Fruit fly (Drosophila melanogaster) whole organism, wandering third instar larva: ENCODE results near the gene CG13937.

Experiments
- CG32264 ChIP-seq: fragments of 200-800 bp; sonication (Bioruptor generic); optimal IDR thresholded peaks from 2 replicates; lab custom pipeline; 2016; ENCODE audit warnings: missing biosample characterization, missing genetic modification characterization
- CG9705 ChIP-seq: fragments of 200-800 bp; sonication (Bioruptor generic); optimal IDR thresholded peaks from 2 replicates; lab custom pipeline; 2018; ENCODE audit warnings: missing biosample characterization, mild to moderate bottlenecking, missing genetic modification characterization
- CrebA ChIP-seq: fragments of 200-800 bp; sonication (Bioruptor generic); optimal IDR thresholded peaks from 2 replicates; lab custom pipeline; 2016; ENCODE audit warnings: missing biosample characterization, mild to moderate bottlenecking, missing genetic modification characterization, borderline replicate concordance
- Dfd ChIP-seq: fragments of >200 bp; optimal IDR thresholded peaks from 2 replicates; lab custom pipeline; 2017; ENCODE audit warnings: missing biosample characterization, missing genetic modification characterization
- Dif ChIP-seq: fragments of 200-275, 200-300 bp; sonication (Bioruptor generic); optimal IDR thresholded peaks from 2 replicates; lab custom pipeline; 2018; ENCODE audit warnings: missing biosample characterization, missing genetic modification characterization; ENCODE audit not compliant: partially characterized antibody
- GATAd ChIP-seq: sonication (Bioruptor generic); optimal IDR thresholded peaks from 2 replicates; lab custom pipeline; 2016; ENCODE audit warnings: missing biosample characterization, missing genetic modification characterization
- HLH106 ChIP-seq: fragments of 200-800 bp; optimal IDR thresholded peaks from 3 replicates; lab custom pipeline; 2019; ENCODE audit warnings: missing biosample characterization, mild to moderate bottlenecking, missing genetic modification characterization, moderate library complexity
- Hnf4 ChIP-seq: fragments of 200-800 bp; sonication (Bioruptor generic); optimal IDR thresholded peaks from 2 replicates; lab custom pipeline; 2016; ENCODE audit warnings: missing biosample characterization, mild to moderate bottlenecking, missing genetic modification characterization
- Hr78 ChIP-seq: fragments of >200 bp; optimal IDR thresholded peaks from 2 replicates; lab custom pipeline; 2017; ENCODE audit warnings: missing biosample characterization, missing genetic modification characterization
- Hr83 ChIP-seq: fragments of 200-300 bp; sonication (Bioruptor generic); optimal IDR thresholded peaks from 2 replicates; lab custom pipeline; 2016; ENCODE audit warnings: missing biosample characterization, mild to moderate bottlenecking, missing genetic modification characterization, moderate library complexity; ENCODE audit not compliant: poor library complexity, severe bottlenecking
- Jra ChIP-seq: sonication (Bioruptor generic); optimal IDR thresholded peaks from 2 replicates; lab custom pipeline; 2016; ENCODE audit warnings: missing biosample characterization, missing genetic modification characterization
- Mio ChIP-seq: sonication (Bioruptor generic); optimal IDR thresholded peaks from 2 replicates; lab custom pipeline; 2016; ENCODE audit warnings: missing biosample characterization, missing genetic modification characterization
- Myc ChIP-seq: fragments of >200 bp; optimal IDR thresholded peaks from 2 replicates; lab custom pipeline; 2017
- N ChIP-seq: fragments of >200 bp; optimal IDR thresholded peaks from 2 replicates; lab custom pipeline; 2018; ENCODE audit warnings: missing biosample characterization, missing external identifiers, missing genetic modification characterization
- OdsH ChIP-seq: fragments of 200-800 bp; sonication (Bioruptor generic); optimal IDR thresholded peaks from 2 replicates; lab custom pipeline; 2016; ENCODE audit warnings: missing biosample characterization, mild to moderate bottlenecking, missing genetic modification characterization
- Rel ChIP-seq, 2 experiments: fragments of 200-800 bp; sonication (Bioruptor generic) in 1 of 2; optimal IDR thresholded peaks; 2 replicates in 1 of 2; 3 replicates in 1 of 2; lab custom pipeline; 2016 to 2019; ENCODE audit warnings: mild to moderate bottlenecking in 2 of 2, missing biosample characterization in 2 of 2, missing genetic modification characterization in 2 of 2, moderate library complexity in 1 of 2
- Sp1 ChIP-seq: fragments of 200-800 bp; sonication (Bioruptor generic); optimal IDR thresholded peaks from 3 replicates; lab custom pipeline; 2019; ENCODE audit warnings: missing biosample characterization, mild to moderate bottlenecking, missing genetic modification characterization, moderate library complexity
- Vsx2 ChIP-seq: fragments of 200-300, 225-300 bp; sonication (Bioruptor generic); optimal IDR thresholded peaks from 2 replicates; lab custom pipeline; 2018; ENCODE audit warnings: missing biosample characterization, missing genetic modification characterization; ENCODE audit not compliant: partially characterized antibody
- br ChIP-seq: fragments of 200-800 bp; sonication (Bioruptor generic); optimal IDR thresholded peaks from 2 replicates; lab custom pipeline; 2016; ENCODE audit warnings: missing biosample characterization, missing genetic modification characterization
- brk ChIP-seq: fragments of 200-800 bp; sonication (Bioruptor generic); optimal IDR thresholded peaks from 2 replicates; lab custom pipeline; 2016; ENCODE audit warnings: missing biosample characterization, mild to moderate bottlenecking, missing genetic modification characterization
- dl ChIP-seq, 2 experiments: fragments of 175-275, 200-275 bp in 1 of 2; fragments of 200-275 bp in 1 of 2; sonication (Bioruptor generic); optimal IDR thresholded peaks; lab custom pipeline; 2018; ENCODE audit warnings: mild to moderate bottlenecking in 2 of 2, missing biosample characterization in 2 of 2, missing genetic modification characterization in 2 of 2, moderate library complexity in 2 of 2; ENCODE audit not compliant: partially characterized antibody in 2 of 2, insufficient read depth in 1 of 2
- dmrt93B ChIP-seq: fragments of 200-800 bp; sonication (Bioruptor generic); optimal IDR thresholded peaks from 2 replicates; lab custom pipeline; 2018; ENCODE audit warnings: missing biosample characterization, mild to moderate bottlenecking, missing genetic modification characterization
- dsf ChIP-seq: sonication (Bioruptor generic); optimal IDR thresholded peaks from 2 replicates; lab custom pipeline; 2016; ENCODE audit warnings: missing biosample characterization, missing genetic modification characterization, borderline replicate concordance
- ey ChIP-seq: fragments of 200-800 bp; sonication (Bioruptor generic); optimal IDR thresholded peaks from 2 replicates; lab custom pipeline; 2016; ENCODE audit warnings: missing biosample characterization, missing genetic modification characterization
- foxo ChIP-seq, 2 experiments: fragments of 200-800 bp; sonication (Bioruptor generic); optimal IDR thresholded peaks; 2 replicates in 1 of 2; 3 replicates in 1 of 2; lab custom pipeline; 2016 to 2017; ENCODE audit warnings: missing biosample characterization in 2 of 2, missing genetic modification characterization in 2 of 2
- fru ChIP-seq: fragments of 200-800 bp; sonication (Bioruptor generic); optimal IDR thresholded peaks from 3 replicates; lab custom pipeline; 2016; ENCODE audit warnings: missing biosample characterization, mild to moderate bottlenecking, missing genetic modification characterization
- h ChIP-seq: fragments of 200-800 bp; sonication (Bioruptor generic); optimal IDR thresholded peaks from 3 replicates; lab custom pipeline; 2016; ENCODE audit warnings: missing biosample characterization, mild to moderate bottlenecking, missing genetic modification characterization
- jim ChIP-seq: fragments of 175-275, 200-325 bp; sonication (Bioruptor generic); optimal IDR thresholded peaks from 2 replicates; lab custom pipeline; 2016; ENCODE audit warnings: missing biosample characterization, mild to moderate bottlenecking, missing genetic modification characterization
- pan ChIP-seq: fragments of >200 bp; optimal IDR thresholded peaks from 2 replicates; lab custom pipeline; 2017
- psq ChIP-seq: fragments of 200-800 bp; sonication (Bioruptor generic); optimal IDR thresholded peaks from 3 replicates; lab custom pipeline; 2017; ENCODE audit warnings: missing biosample characterization, mild to moderate bottlenecking, missing genetic modification characterization, moderate library complexity
- rgr ChIP-seq: fragments of 200-800 bp; sonication (Bioruptor generic); optimal IDR thresholded peaks from 3 replicates; lab custom pipeline; 2016; ENCODE audit warnings: missing biosample characterization, mild to moderate bottlenecking, missing genetic modification characterization
- sv ChIP-seq: fragments of 200-800 bp; sonication (Bioruptor generic); optimal IDR thresholded peaks from 3 replicates; lab custom pipeline; 2016; ENCODE audit warnings: missing biosample characterization, missing genetic modification characterization
- tai ChIP-seq: sonication (Bioruptor generic); optimal IDR thresholded peaks from 2 replicates; lab custom pipeline; 2016; ENCODE audit warnings: missing biosample characterization, missing genetic modification characterization
- woc ChIP-seq: sonication (Bioruptor generic); optimal IDR thresholded peaks from 2 replicates; lab custom pipeline; 2016; ENCODE audit warnings: missing biosample characterization, mild to moderate bottlenecking, missing genetic modification characterization

The CG13937 gene

dm6 chr3L:1861400-1861793, 21.4 kb downstream of the CG13937 start:
- peak in 1 of 2 experiments; percentile 2 for TF ChIP-seq dl (GFP tag; optimal IDR thresholded peaks at IDR 0.05; lab: Kevin White, UChicago; ENCODE audit: insufficient read depth in 1 of 2, partially characterized antibody in 2 of 2)
- TF ChIP-seq N, result peak; percentile 81
- TF ChIP-seq Rel (GFP tag; optimal IDR thresholded peaks at IDR 0.05; lab: Kevin White, UChicago), result peak; percentile 5
- TF ChIP-seq Rel (tag; optimal IDR thresholded peaks at IDR 0.05; lab: Kevin White, UChicago), result peak; percentile 11
- no peak for TF ChIP-seq tai (GFP tag; lab: Kevin White, UChicago)

- TF ChIP-seq woc (GFP tag; lab: Kevin White, UChicago), result no peak
- TF ChIP-seq Myc (lab: Kevin White, UChicago), result no peak
- no peak for TF ChIP-seq dl (GFP tag; optimal IDR thresholded peaks at IDR 0.05; lab: Kevin White, UChicago; ENCODE audit: insufficient read depth in 1 of 2, partially characterized antibody in 2 of 2)
- no peak for TF ChIP-seq rgr (GFP tag; lab: Kevin White, UChicago)
- no peak for TF ChIP-seq pan (lab: Kevin White, UChicago)
- TF ChIP-seq Hr78 (GFP tag; lab: Kevin White, UChicago), result no peak
- TF ChIP-seq Hr83 (GFP tag; lab: Kevin White, UChicago), result no peak
- TF ChIP-seq Jra (GFP tag; lab: Kevin White, UChicago), result no peak
- TF ChIP-seq Rel (GFP tag; optimal IDR thresholded peaks at IDR 0.05; lab: Kevin White, UChicago), result no peak
- TF ChIP-seq Rel (tag; optimal IDR thresholded peaks at IDR 0.05; lab: Kevin White, UChicago), result no peak
- TF ChIP-seq jim (GFP tag; lab: Kevin White, UChicago), result no peak
- TF ChIP-seq tai (GFP tag; lab: Kevin White, UChicago), result no peak
- TF ChIP-seq brk (GFP tag; lab: Kevin White, UChicago), result no peak
- TF ChIP-seq psq (GFP tag; lab: Kevin White, UChicago), result no peak
Measured at dm6 chr3L:1860749-1861148, 22.1 kb downstream of the CG13937 start.

DNA sequence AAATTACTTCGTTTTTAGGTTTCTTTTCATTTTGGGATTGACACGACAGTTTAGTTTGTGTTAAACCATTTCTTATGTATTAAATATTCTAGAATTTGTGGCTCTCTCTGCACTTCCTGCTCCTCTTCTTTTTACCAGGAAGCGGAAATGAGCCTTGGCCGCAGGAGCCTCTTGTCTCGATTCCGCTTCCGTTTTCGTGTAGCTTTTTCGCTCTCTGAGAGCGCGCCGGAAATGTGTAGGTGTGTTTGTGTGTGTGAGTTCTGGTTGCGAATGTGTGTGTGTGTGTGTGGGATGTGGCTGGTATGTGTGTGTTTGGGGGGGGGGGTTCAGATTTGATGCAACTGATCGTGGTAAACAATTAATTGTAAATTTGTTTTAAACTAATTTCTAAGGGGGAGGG, 23.3 kb downstream of the CG13937 start:
- TF ChIP-seq rgr (GFP tag; lab: Kevin White, UChicago) (peak; percentile 8), Hnf4 (GFP tag; lab: Kevin White, UChicago) (no peak), Dfd (GFP tag; lab: Kevin White, UChicago) (peak; percentile 5), CG9705 (peak; percentile 8), Jra (GFP tag; lab: Kevin White, UChicago) (no peak), HLH106 (tag; lab: Kevin White, UChicago) (peak; percentile 17), pan (lab: Kevin White, UChicago) (no peak), Sp1 (GFP tag; lab: Kevin White, UChicago) (peak; percentile 22), Hr83 (GFP tag; lab: Kevin White, UChicago) (peak; percentile 53), CG32264 (no peak), Dif (no peak), h (GFP tag; lab: Kevin White, UChicago) (no peak)

DNA sequence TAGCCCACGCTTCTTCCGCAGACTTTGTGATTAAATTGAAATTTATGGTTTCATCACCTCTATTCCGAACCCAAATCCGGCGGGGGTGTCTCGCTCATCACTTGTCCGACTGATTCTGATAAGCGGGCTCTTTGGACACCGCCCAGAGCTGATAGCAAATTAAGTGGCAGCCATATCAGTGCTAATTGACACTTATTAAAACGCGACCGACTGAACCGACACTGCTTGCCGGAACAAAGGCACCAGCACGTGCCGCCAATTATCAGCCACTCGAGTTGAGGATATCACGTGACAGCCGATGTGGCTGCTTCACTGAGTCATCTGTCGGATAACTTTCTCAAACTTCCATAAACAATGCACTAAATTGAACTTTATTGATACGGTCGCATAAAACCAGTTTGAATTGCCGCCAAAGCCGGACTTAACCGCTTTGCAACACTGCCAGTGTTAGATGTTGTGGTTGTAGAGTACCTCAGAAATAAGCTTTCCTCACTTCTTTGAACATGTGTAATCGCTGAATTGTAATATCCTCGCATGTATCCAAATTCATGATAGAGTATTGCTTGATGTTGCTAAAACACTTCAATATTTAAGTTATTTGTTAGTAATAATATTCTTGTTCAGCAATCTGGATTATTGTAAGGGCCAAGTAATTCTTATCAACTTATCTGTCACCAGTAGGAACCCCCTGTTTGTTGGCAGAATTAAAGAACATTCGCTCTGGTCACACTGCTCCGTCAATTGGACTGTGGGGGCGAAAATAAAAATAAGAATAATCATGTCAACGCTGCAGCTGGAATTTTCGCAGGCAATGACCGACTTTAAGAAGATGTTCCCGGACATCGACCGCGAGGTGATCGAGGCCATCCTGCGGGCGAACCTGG, 26.1 kb downstream of the CG13937 start, which contains the start of gene CG12024:
TSS of gene CG12024 (plus strand) at position 699 of the 884 bp plus-strand sequence.
- TF ChIP-seq fru (GFP tag; lab: Kevin White, UChicago) (peak; percentile 75), Jra (GFP tag; lab: Kevin White, UChicago) (peak; percentile 70), br (GFP tag; lab: Kevin White, UChicago) (peak; percentile 60), woc (GFP tag; lab: Kevin White, UChicago) (peak; percentile 70), psq (GFP tag; lab: Kevin White, UChicago) (peak; percentile 41), dmrt93B (GFP tag; lab: Kevin White, UChicago) (peak; percentile 56), Myc (lab: Kevin White, UChicago) (peak; percentile 51), CG9705 (peak; percentile 64), foxo (GFP tag; optimal IDR thresholded peaks at IDR 0.05; lab: Kevin White, UChicago) (peak in 1 of 2 experiments; percentile 79), dsf (GFP tag; lab: Kevin White, UChicago) (peak; percentile 47), OdsH (GFP tag; lab: Kevin White, UChicago) (peak; percentile 42), Hnf4 (GFP tag; lab: Kevin White, UChicago) (peak; percentile 62), h (GFP tag; lab: Kevin White, UChicago) (peak; percentile 55), N (peak; percentile 85), pan (lab: Kevin White, UChicago) (no peak), sv (peak; percentile 53), jim (GFP tag; lab: Kevin White, UChicago) (no peak), Rel (GFP tag; optimal IDR thresholded peaks at IDR 0.05; lab: Kevin White, UChicago) (no peak), Rel (tag; optimal IDR thresholded peaks at IDR 0.05; lab: Kevin White, UChicago) (peak; percentile 98), Hr83 (GFP tag; lab: Kevin White, UChicago) (no peak), CrebA (GFP tag; lab: Kevin White, UChicago) (no peak), brk (GFP tag; lab: Kevin White, UChicago) (peak; percentile 58), HLH106 (tag; lab: Kevin White, UChicago) (peak; percentile 77), Mio (no peak), Vsx2 (no peak), Sp1 (GFP tag; lab: Kevin White, UChicago) (no peak), rgr (GFP tag; lab: Kevin White, UChicago) (peak; percentile 62), GATAd (no peak), ey (GFP tag; lab: Kevin White, UChicago) (peak; percentile 68)
